Fruit fly (Drosophila melanogaster): ENCODE measurements around the gene Cpr66D.

Cpr66D gene

DNA sequence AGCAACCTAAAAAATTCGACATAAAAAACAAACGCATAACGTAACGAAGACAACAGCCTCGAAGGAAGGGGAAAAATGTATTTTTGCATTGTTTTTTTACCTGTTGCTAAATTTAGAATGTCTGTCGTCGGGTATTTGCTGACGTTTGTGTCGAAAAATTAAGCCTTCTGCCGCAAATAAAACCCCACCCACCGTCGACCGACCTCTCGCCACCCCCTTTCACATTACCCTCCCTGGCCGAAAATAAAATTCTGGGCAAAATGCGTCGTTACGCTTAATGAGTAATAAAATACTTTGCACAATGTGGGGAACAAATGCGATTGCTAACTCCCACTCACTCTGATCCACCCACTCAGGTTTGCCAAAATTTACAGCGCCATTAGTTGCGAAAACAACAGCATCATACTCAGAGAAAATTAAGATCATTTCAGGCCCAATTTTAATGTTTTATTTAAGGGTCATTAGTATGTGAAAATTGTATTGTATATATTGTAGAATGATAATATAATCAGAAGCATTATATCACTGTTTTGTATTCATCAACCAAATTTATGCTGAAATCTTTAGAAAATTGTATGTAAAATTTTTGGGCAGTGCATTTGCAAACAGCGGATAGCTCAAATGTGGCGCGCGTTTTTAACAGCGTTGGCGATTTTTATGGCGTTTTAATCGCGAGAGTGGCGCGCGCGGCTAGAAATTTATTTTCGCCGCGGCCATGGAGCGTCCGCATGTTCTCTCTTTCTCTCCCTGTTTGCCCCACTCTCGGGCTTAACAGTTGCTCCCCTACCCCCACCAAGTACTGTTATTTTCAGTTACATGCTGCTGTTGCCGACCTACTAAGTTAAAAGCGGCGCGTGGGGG, 32.2 kb downstream of the Cpr66D start (continued):
- TF ChIP-seq org-1 (GFP tag; optimal IDR thresholded peaks at IDR 0.05) (peak; percentile 54), lmd (GFP tag; IDR thresholded peaks at IDR 0.05) (peak; percentile 20; the same call in 1 of the 2 replicates), CG11456 (GFP tag; IDR thresholded peaks at IDR 0.05) (peak; percentile 14; the same call in 1 of the 3 replicates), Oli (tag; optimal IDR thresholded peaks at IDR 0.05) (peak; percentile 54), Hr3 (GFP tag; optimal IDR thresholded peaks at IDR 0.05) (peak; percentile 22), CG2116 (GFP tag; optimal IDR thresholded peaks at IDR 0.05) (no peak), CG13424 (tag; optimal IDR thresholded peaks at IDR 0.05) (peak; percentile 41), so (GFP tag; IDR thresholded peaks at IDR 0.05) (0 out of 3 replicates have a peak, but pooled peaks have one; percentile 36), Drgx (GFP tag; IDR thresholded peaks at IDR 0.05) (peak; percentile 76), CG2889 (GFP tag; IDR thresholded peaks at IDR 0.05) (peak; percentile 33; the same call in 1 of the 3 replicates), bab2 (GFP tag; optimal IDR thresholded peaks at IDR 0.05) (peak; percentile 8), CG6791 (GFP tag; IDR thresholded peaks at IDR 0.05; ENCODE audit: partially characterized antibody) (no peak), phol (tag; optimal IDR thresholded peaks at IDR 0.05) (peak; percentile 13), zfh2 (GFP tag; optimal IDR thresholded peaks at IDR 0.05) (peak; percentile 27), CG2712 (tag; optimal IDR thresholded peaks at IDR 0.05) (peak; percentile 10), Adf1 (GFP tag; IDR thresholded peaks at IDR 0.05) (peak; percentile 60), lbe (GFP tag; optimal IDR thresholded peaks at IDR 0.05) (peak; percentile 80), CG9876 (GFP tag; optimal IDR thresholded peaks at IDR 0.05) (no peak), vfl (GFP tag; optimal IDR thresholded peaks at IDR 0.05) (peak; percentile 20), CG2678 (tag; optimal IDR thresholded peaks at IDR 0.05) (peak; percentile 62), CG31441 (GFP tag; IDR thresholded peaks at IDR 0.05) (peak; percentile 21; the same call in 1 of the 2 replicates), ase (GFP tag; IDR thresholded peaks at IDR 0.05) (no peak), emc (GFP tag; optimal IDR thresholded peaks at IDR 0.05) (no peak), HLH3B (GFP tag; IDR thresholded peaks at IDR 0.05) (peak; percentile 23; the same call in 1 of the 2 replicates), ci (GFP tag; IDR thresholded peaks at IDR 0.05) (no peak), Mrtf (GFP tag; IDR thresholded peaks at IDR 0.05) (no peak), bigmax (GFP tag; optimal IDR thresholded peaks at IDR 0.05) (no peak), CG1792 (GFP tag; optimal IDR thresholded peaks at IDR 0.05) (no peak), corto (GFP tag; optimal IDR thresholded peaks at IDR 0.05) (peak; percentile 14), Neu2 (GFP tag; optimal IDR thresholded peaks at IDR 0.05; ENCODE audit: borderline replicate concordance) (no peak), Atf6 (GFP tag; IDR thresholded peaks at IDR 0.05) (peak; percentile 77), CG3847 (GFP tag; IDR thresholded peaks at IDR 0.05) (peak; percentile 59), CG12391 (tag; optimal IDR thresholded peaks at IDR 0.05) (peak; percentile 38), CG2120 (GFP tag; optimal IDR thresholded peaks at IDR 0.05) (peak; percentile 86), wdn (GFP tag; IDR thresholded peaks at IDR 0.05) (peak; percentile 42; the same call in 1 of the 2 replicates), dati (GFP tag; IDR thresholded peaks at IDR 0.05) (no peak), CG7928 (GFP tag; optimal IDR thresholded peaks at IDR 0.05) (no peak), B-H1 (GFP tag; IDR thresholded peaks at IDR 0.05) (no peak), ranshi (GFP tag; IDR thresholded peaks at IDR 0.05) (peak; percentile 56), HLH54F (GFP tag; optimal IDR thresholded peaks at IDR 0.05) (peak; percentile 30), sens (GFP tag) (no peak), CG9215 (GFP tag; IDR thresholded peaks at IDR 0.05) (peak; percentile 31; the same call in 1 of the 2 replicates), CG10321 (GFP tag; IDR thresholded peaks at IDR 0.05) (no peak), CG32532 (GFP tag; IDR thresholded peaks at IDR 0.05) (peak; percentile 77), CG12659 (GFP tag; optimal IDR thresholded peaks at IDR 0.05) (peak; percentile 23), PHDP (tag; optimal IDR thresholded peaks at IDR 0.05) (peak; percentile 66), Atf3 (GFP tag; optimal IDR thresholded peaks at IDR 0.05) (no peak), CG12236 (GFP tag; optimal IDR thresholded peaks at IDR 0.05) (no peak), Hmx (GFP tag; optimal IDR thresholded peaks at IDR 0.05) (no peak), esg (GFP tag; conservative IDR thresholded peaks at IDR 0.05) (no peak)
